Fruit fly (Drosophila melanogaster): ENCODE measurements around the gene CG17376.

DNA sequence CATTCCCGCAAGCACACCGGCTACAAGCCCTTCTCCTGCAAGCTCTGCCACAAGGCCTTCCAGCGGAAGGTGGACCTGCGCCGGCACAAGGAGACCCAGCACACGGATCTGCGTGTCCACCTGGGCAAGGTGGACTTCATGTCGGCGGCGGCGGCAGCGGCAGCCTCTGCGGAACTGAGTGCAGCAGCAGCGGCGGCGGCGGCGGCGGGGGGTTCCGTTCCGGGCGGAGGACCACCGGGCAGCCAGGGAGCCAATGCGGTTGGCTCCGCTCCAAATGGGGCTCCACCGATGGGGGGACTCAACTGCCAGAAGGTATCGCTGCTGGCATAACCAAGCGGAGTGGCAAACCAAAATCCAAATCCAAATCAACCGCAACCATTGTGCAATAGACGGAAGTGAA is 37.1 kb upstream of the CG17376 start:
- no peak for TF ChIP-seq esn (GFP tag; optimal IDR thresholded peaks at IDR 0.05)
- TF ChIP-seq CG6792 (GFP tag; optimal IDR thresholded peaks at IDR 0.05), result no peak
- no peak for TF ChIP-seq Hr4 (GFP tag; optimal IDR thresholded peaks at IDR 0.05)
- no peak for TF ChIP-seq fkh (GFP tag; optimal IDR thresholded peaks at IDR 0.05)
- TF ChIP-seq CG8319 (GFP tag; optimal IDR thresholded peaks at IDR 0.05), result no peak
- no peak for TF ChIP-seq Gug (GFP tag; IDR thresholded peaks at IDR 0.05)
- no peak for TF ChIP-seq CG15336 (GFP tag; IDR thresholded peaks at IDR 0.05)
- TF ChIP-seq Ets21C (GFP tag; optimal IDR thresholded peaks at IDR 0.05), result no peak
- TF ChIP-seq CG6163 (GFP tag; IDR thresholded peaks at IDR 0.05), result no peak
- TF ChIP-seq svp (GFP tag), result no peak
